Worm (Caenorhabditis elegans) whole organism, late embryonic: Measurements from ENCODE around the gene K09H11.15.

Experiments
- C08G9.2 ChIP-seq: sonication (generic microtip); optimal IDR thresholded peaks from 2 replicates; lab custom pipeline; 2016; ENCODE audit warnings: mild to moderate bottlenecking, missing genetic modification characterization, moderate library complexity, missing compliant biosample characterization
- C38D4.7 ChIP-seq: fragments of 200-800 bp; sonication (Bioruptor generic); optimal IDR thresholded peaks from 2 replicates; lab custom pipeline; 2018; ENCODE audit warnings: mild to moderate bottlenecking, missing genetic modification characterization, moderate library complexity, missing compliant biosample characterization
- F13H6.1 ChIP-seq: sonication (generic microtip); optimal IDR thresholded peaks from 2 replicates; lab custom pipeline; 2016; ENCODE audit warnings: missing genetic modification characterization, missing compliant biosample characterization
- K09A11.1 ChIP-seq: sonication (generic microtip); optimal IDR thresholded peaks from 2 replicates; lab custom pipeline; 2017; ENCODE audit warnings: antibody characterized with exemption, mild to moderate bottlenecking, missing genetic modification characterization, missing compliant biosample characterization; ENCODE audit not compliant: insufficient read depth
- Y22D7AL.16 ChIP-seq: sonication (generic microtip); optimal IDR thresholded peaks from 2 replicates; lab custom pipeline; 2016; ENCODE audit warnings: missing genetic modification characterization, missing compliant biosample characterization
- ahr-1 ChIP-seq: sonication (generic microtip); optimal IDR thresholded peaks from 2 replicates; lab custom pipeline; 2016; ENCODE audit warnings: missing genetic modification characterization, missing compliant biosample characterization
- ceh-14 ChIP-seq: sonication (generic microtip); optimal IDR thresholded peaks from 2 replicates; lab custom pipeline; 2016; ENCODE audit warnings: missing genotype, missing genetic modification characterization, missing compliant biosample characterization
- ceh-18 ChIP-seq: sonication (generic microtip); optimal IDR thresholded peaks from 2 replicates; lab custom pipeline; 2016; ENCODE audit warnings: missing genetic modification characterization, missing compliant biosample characterization
- ceh-19 ChIP-seq: fragments of 200-800 bp; sonication (Bioruptor generic); optimal IDR thresholded peaks from 2 replicates; lab custom pipeline; 2018; ENCODE audit warnings: mild to moderate bottlenecking, missing genetic modification characterization, missing compliant biosample characterization
- ceh-2 ChIP-seq: sonication (generic microtip); optimal IDR thresholded peaks from 2 replicates; lab custom pipeline; 2016; ENCODE audit warnings: missing genotype, missing genetic modification characterization, missing compliant biosample characterization
- ceh-24 ChIP-seq: sonication (generic microtip); optimal IDR thresholded peaks from 2 replicates; lab custom pipeline; 2016; ENCODE audit warnings: mild to moderate bottlenecking, missing genetic modification characterization, missing compliant biosample characterization
- ceh-30 ChIP-seq: fragments of 150-350 bp; optimal IDR thresholded peaks from 2 replicates; lab custom pipeline; 2014; ENCODE audit warnings: missing biosample characterization, missing genetic modification characterization
- ceh-31 ChIP-seq: sonication (generic microtip); optimal IDR thresholded peaks from 2 replicates; lab custom pipeline; 2016; ENCODE audit warnings: missing genetic modification characterization, missing compliant biosample characterization
- ceh-45 ChIP-seq: fragments of 200-800 bp; sonication (Bioruptor generic); IDR thresholded peaks from 2 replicates; pipeline ENCODE4 v1.3.6; 2022; ENCODE audit warnings: missing genetic modification reagents, missing genetic modification characterization, missing compliant biosample characterization
- ceh-6 ChIP-seq: fragments of 200-800 bp; sonication (Bioruptor generic); optimal IDR thresholded peaks from 2 replicates; lab custom pipeline; 2018; ENCODE audit warnings: mild to moderate bottlenecking, missing genetic modification characterization, missing compliant biosample characterization
- ceh-9 ChIP-seq: sonication (generic microtip); optimal IDR thresholded peaks from 2 replicates; lab custom pipeline; 2016; ENCODE audit warnings: mild to moderate bottlenecking, missing genetic modification characterization, inconsistent platforms, missing compliant biosample characterization
- che-1 ChIP-seq: sonication (generic microtip); optimal IDR thresholded peaks from 2 replicates; lab custom pipeline; 2016; ENCODE audit warnings: mild to moderate bottlenecking, missing genetic modification characterization, missing compliant biosample characterization
- elt-2 ChIP-seq: sonication (generic microtip); optimal IDR thresholded peaks from 2 replicates; lab custom pipeline; 2016; ENCODE audit warnings: missing genetic modification reagents, missing genetic modification characterization, missing compliant biosample characterization
- ets-4 ChIP-seq: sonication (generic microtip); optimal IDR thresholded peaks from 2 replicates; lab custom pipeline; 2016; ENCODE audit warnings: missing genetic modification characterization, missing compliant biosample characterization
- eyg-1 ChIP-seq: sonication (generic microtip); optimal IDR thresholded peaks from 2 replicates; lab custom pipeline; 2016; ENCODE audit warnings: missing genotype, missing genetic modification characterization, missing compliant biosample characterization
- fax-1 ChIP-seq: sonication (generic microtip); optimal IDR thresholded peaks from 2 replicates; lab custom pipeline; 2016; ENCODE audit warnings: missing genotype, missing genetic modification characterization, missing compliant biosample characterization
- fkh-6 ChIP-seq: sonication (generic microtip); optimal IDR thresholded peaks from 2 replicates; lab custom pipeline; 2016; ENCODE audit warnings: missing genetic modification characterization, missing compliant biosample characterization
- hlh-13 ChIP-seq: fragments of 200-800 bp; sonication (Bioruptor generic); optimal IDR thresholded peaks from 2 replicates; lab custom pipeline; 2018; ENCODE audit warnings: mild to moderate bottlenecking, missing genetic modification characterization, missing compliant biosample characterization
- hlh-30 ChIP-seq: sonication (generic microtip); optimal IDR thresholded peaks from 2 replicates; lab custom pipeline; 2017; ENCODE audit warnings: antibody characterized with exemption, missing genetic modification characterization, missing compliant biosample characterization; ENCODE audit not compliant: insufficient read depth
- hlh-6 ChIP-seq: sonication (generic microtip); optimal IDR thresholded peaks from 2 replicates; lab custom pipeline; 2016; ENCODE audit warnings: missing genotype, missing genetic modification characterization, missing compliant biosample characterization
- hlh-8 ChIP-seq: sonication (generic microtip); optimal IDR thresholded peaks from 2 replicates; lab custom pipeline; 2016; ENCODE audit warnings: missing genotype, missing genetic modification characterization, missing compliant biosample characterization
- lin-11 ChIP-seq: fragments of 200-800 bp; sonication (Bioruptor generic); optimal IDR thresholded peaks from 2 replicates; lab custom pipeline; 2018; ENCODE audit warnings: mild to moderate bottlenecking, missing genetic modification characterization, missing compliant biosample characterization
- nfya-1 ChIP-seq: sonication (generic microtip); optimal IDR thresholded peaks from 2 replicates; lab custom pipeline; 2017; ENCODE audit warnings: missing genetic modification characterization, mild to moderate bottlenecking, missing compliant biosample characterization, antibody characterized with exemption, moderate library complexity
- nhr-11 ChIP-seq: fragments of 150-350 bp; optimal IDR thresholded peaks from 2 replicates; lab custom pipeline; 2014; ENCODE audit warnings: missing biosample characterization, missing genetic modification characterization
- nhr-232 ChIP-seq: sonication (generic microtip); optimal IDR thresholded peaks from 2 replicates; lab custom pipeline; 2016; ENCODE audit warnings: missing genetic modification characterization, missing compliant biosample characterization
- odd-2 ChIP-seq: sonication (generic microtip); optimal IDR thresholded peaks from 2 replicates; lab custom pipeline; 2017; ENCODE audit warnings: antibody characterized with exemption, mild to moderate bottlenecking, missing genetic modification characterization, missing compliant biosample characterization
- pag-3 ChIP-seq: sonication (generic microtip); optimal IDR thresholded peaks from 2 replicates; lab custom pipeline; 2016; ENCODE audit warnings: missing compliant biosample characterization, missing genetic modification characterization, borderline replicate concordance
- pha-2 ChIP-seq: sonication (generic microtip); optimal IDR thresholded peaks from 2 replicates; lab custom pipeline; 2017; ENCODE audit warnings: mild to moderate bottlenecking, missing genetic modification characterization, missing compliant biosample characterization
- pqm-1 ChIP-seq: sonication (generic microtip); optimal IDR thresholded peaks from 2 replicates; lab custom pipeline; 2016; ENCODE audit warnings: missing genetic modification characterization, missing compliant biosample characterization
- rnt-1 ChIP-seq: sonication (generic microtip); optimal IDR thresholded peaks from 2 replicates; lab custom pipeline; 2016; ENCODE audit warnings: missing genetic modification characterization, missing compliant biosample characterization
- sdc-2 ChIP-seq: sonication (generic microtip); optimal IDR thresholded peaks from 2 replicates; lab custom pipeline; 2016; ENCODE audit warnings: missing genotype, missing genetic modification characterization, missing compliant biosample characterization
- sox-2 ChIP-seq: fragments of 200-800 bp; sonication (Bioruptor generic); IDR thresholded peaks from 2 replicates; pipeline ENCODE4 v1.3.6; 2022; ENCODE audit warnings: missing genetic modification reagents, missing genetic modification characterization, missing compliant biosample characterization
- sox-4 ChIP-seq: sonication (generic microtip); optimal IDR thresholded peaks from 2 replicates; lab custom pipeline; 2017; ENCODE audit warnings: mild to moderate bottlenecking, missing genetic modification characterization, inconsistent platforms, missing compliant biosample characterization
- tbx-2 ChIP-seq: sonication (generic microtip); optimal IDR thresholded peaks from 2 replicates; lab custom pipeline; 2016; ENCODE audit warnings: missing genetic modification characterization, missing compliant biosample characterization
- unc-42 ChIP-seq: sonication (generic microtip); optimal IDR thresholded peaks from 2 replicates; lab custom pipeline; 2016; ENCODE audit warnings: missing genotype, missing genetic modification characterization, missing compliant biosample characterization
- unc-55 ChIP-seq: sonication (generic microtip); optimal IDR thresholded peaks from 2 replicates; lab custom pipeline; 2017; ENCODE audit warnings: missing biosample characterization, missing genetic modification reagents, missing genetic modification characterization
- ztf-16 ChIP-seq: sonication (generic microtip); optimal IDR thresholded peaks from 2 replicates; lab custom pipeline; 2017; ENCODE audit warnings: missing genetic modification characterization, missing compliant biosample characterization

The K09H11.15 gene

ce11 chrV:5755203-5755693, 24.6 kb upstream of the K09H11.15 start, which contains the start of gene K09H11.11:
K09H11.11 (minus strand) TSS chrV:5755253.
- peak; percentile 15 for TF ChIP-seq ceh-31 (tag; lab: Kevin White, UChicago)

ce11 chrV:5753432-5753831, 22.7 kb upstream of the K09H11.15 start, which contains the start of gene pgph-1:
pgph-1 (minus strand) TSS chrV:5753532.
- TF ChIP-seq nhr-232 (tag; lab: Kevin White, UChicago) (no peak), sox-2 (GFP tag; lab: Robert Waterston, UW) (no peak), ceh-14 (tag; lab: Kevin White, UChicago) (no peak), hlh-6 (tag; lab: Kevin White, UChicago) (no peak), ets-4 (tag; lab: Kevin White, UChicago) (no peak), tbx-2 (tag; lab: Kevin White, UChicago) (no peak), che-1 (tag; lab: Kevin White, UChicago) (no peak)

DNA sequence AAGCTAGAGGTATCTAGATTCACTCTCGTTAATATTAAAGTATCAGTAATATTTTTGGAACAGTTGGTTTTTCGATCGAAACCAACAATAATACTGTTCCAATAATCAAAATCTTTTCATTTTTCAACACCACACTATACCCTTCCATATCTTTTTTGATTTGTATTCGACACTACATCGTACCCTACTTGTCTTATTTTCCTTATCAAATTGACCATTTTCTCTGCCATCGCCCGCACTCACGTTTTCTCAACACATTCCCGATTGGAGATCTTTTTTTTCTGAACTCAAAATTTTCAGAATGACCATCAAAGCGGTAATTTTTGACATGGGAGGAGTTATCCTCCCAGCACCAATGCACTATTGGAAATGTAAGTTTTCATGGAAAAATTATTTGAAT, 16.8 kb upstream of the K09H11.15 start, which contains the start of gene acds-10:
Gene acds-10, plus strand, starts transcription at position 301 of the 400 bp plus-strand sequence.
- no peak for TF ChIP-seq C38D4.7
- no peak for TF ChIP-seq ahr-1
- TF ChIP-seq C08G9.2 (tag; lab: Kevin White, UChicago) = no peak
- no peak for TF ChIP-seq K09A11.1 (tag; lab: Kevin White, UChicago)
- TF ChIP-seq ceh-30 (tag; lab: Kevin White, UChicago) = no peak

ce11 chrV:5746237-5746636, 15.6 kb upstream of the K09H11.15 start:
- TF ChIP-seq ceh-9 (tag; lab: Kevin White, UChicago) (no peak), eyg-1 (no peak), hlh-30 (no peak), F13H6.1 (tag; lab: Kevin White, UChicago) (no peak), unc-42 (no peak), Y22D7AL.16 (tag; lab: Kevin White, UChicago) (no peak), ceh-19 (GFP tag; lab: Kevin White, UChicago) (no peak), ceh-2 (tag; lab: Kevin White, UChicago) (no peak), sox-4 (tag; lab: Kevin White, UChicago) (no peak), ceh-24 (no peak)
- TF ChIP-seq, all 69 proteins: peak for 0

DNA sequence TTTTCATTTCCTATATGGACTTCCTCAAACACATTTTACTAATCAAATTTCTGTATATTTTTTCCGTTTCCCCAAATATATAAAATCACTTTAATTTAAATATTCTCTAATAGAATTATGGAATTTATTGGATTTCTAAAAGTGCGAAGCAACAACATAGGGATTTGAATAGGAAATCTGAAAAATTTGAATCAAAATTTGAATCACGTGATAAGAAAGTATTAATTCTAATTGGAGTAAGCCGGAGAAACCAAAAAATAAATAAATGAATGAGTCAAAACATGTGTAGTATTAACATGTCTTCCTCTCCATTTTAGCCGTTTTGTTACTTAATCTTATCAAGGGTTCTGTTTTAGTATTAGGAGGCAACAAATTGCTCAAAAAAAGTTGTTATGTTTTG, 10.6 kb upstream of the K09H11.15 start:
- no peak for TF ChIP-seq hlh-30
- TF ChIP-seq che-1 (tag; lab: Kevin White, UChicago) = no peak
- TF ChIP-seq unc-42 = no peak
- TF ChIP-seq nfya-1 = no peak
- TF ChIP-seq ceh-30 (tag; lab: Kevin White, UChicago) = no peak
- TF ChIP-seq fax-1 (tag; lab: Kevin White, UChicago) = no peak
- no peak for TF ChIP-seq pag-3 (tag; lab: Kevin White, UChicago)
- TF ChIP-seq lin-11 (tag; lab: Kevin White, UChicago) = no peak
- no peak for TF ChIP-seq ceh-45 (GFP tag; lab: Robert Waterston, UW)
- TF ChIP-seq ceh-6 (GFP tag; lab: Kevin White, UChicago) = no peak
- TF ChIP-seq C38D4.7 = no peak
- TF ChIP-seq hlh-13 (GFP tag; lab: Kevin White, UChicago) = no peak
- no peak for TF ChIP-seq odd-2
- TF ChIP-seq Y22D7AL.16 (tag; lab: Kevin White, UChicago) = no peak
- no peak for TF ChIP-seq ceh-31 (tag; lab: Kevin White, UChicago)

- no peak for TF ChIP-seq ztf-16 (tag; lab: Kevin White, UChicago)
- no peak for TF ChIP-seq sdc-2
- no peak for TF ChIP-seq lin-11 (tag; lab: Kevin White, UChicago)
- no peak for TF ChIP-seq elt-2 (tag; lab: Kevin White, UChicago)
- no peak for TF ChIP-seq hlh-6 (tag; lab: Kevin White, UChicago)
- no peak for TF ChIP-seq ceh-18 (tag; lab: Kevin White, UChicago)
- TF ChIP-seq ceh-31 (tag; lab: Kevin White, UChicago) = no peak
- TF ChIP-seq C38D4.7 = no peak
- TF ChIP-seq rnt-1 (tag; lab: Kevin White, UChicago) = no peak
- no peak for TF ChIP-seq pqm-1 (tag; lab: Kevin White, UChicago)
- no peak for TF ChIP-seq fkh-6
- no peak for TF ChIP-seq sox-2 (GFP tag; lab: Robert Waterston, UW)
- TF ChIP-seq unc-55 (GFP tag; lab: Kevin White, UChicago) = no peak
- TF ChIP-seq nhr-11 (tag; lab: Kevin White, UChicago) = no peak
- TF ChIP-seq fax-1 (tag; lab: Kevin White, UChicago) = no peak
- TF ChIP-seq hlh-8 = no peak
- no peak for TF ChIP-seq hlh-13 (GFP tag; lab: Kevin White, UChicago)
- no peak for TF ChIP-seq ceh-30 (tag; lab: Kevin White, UChicago)
- no peak for TF ChIP-seq ets-4 (tag; lab: Kevin White, UChicago)
- TF ChIP-seq pha-2 (tag; lab: Kevin White, UChicago) = no peak
- TF ChIP-seq, all 69 proteins: peak for 0
Measured at ce11 chrV:5739438-5739837, 8.8 kb upstream of the K09H11.15 start.
